Fruit fly (Drosophila melanogaster) whole organism, embryonic: ENCODE data around the gene AstA-R1.

Experiments used
- CG10654 ChIP-seq: fragments of 200-800 bp; sonication (Bioruptor generic); optimal IDR thresholded peaks from 2 replicates; lab custom pipeline; 2016; ENCODE audit warnings: missing biosample characterization, missing genetic modification characterization
- CG12769 ChIP-seq: fragments of 200-800 bp; sonication (Bioruptor generic); optimal IDR thresholded peaks from 2 replicates; lab custom pipeline; 2019; ENCODE audit warnings: missing biosample characterization, mild to moderate bottlenecking, missing genetic modification characterization, moderate library complexity
- CG13894 ChIP-seq: fragments of 200-800 bp; sonication (Bioruptor generic); optimal IDR thresholded peaks from 3 replicates; lab custom pipeline; 2018; ENCODE audit warnings: missing biosample characterization, mild to moderate bottlenecking, missing genetic modification characterization, moderate library complexity
- CG14050 ChIP-seq: fragments of 200-800 bp; sonication (Bioruptor generic); IDR thresholded peaks from 3 replicates; pipeline ENCODE4 v1.3.6; 2022; ENCODE audit warnings: missing biosample characterization, missing genetic modification characterization
- CG15514 ChIP-seq: fragments of 200-800 bp; sonication (Bioruptor generic); optimal IDR thresholded peaks from 3 replicates; lab custom pipeline; 2017; ENCODE audit warnings: missing biosample characterization, missing genetic modification characterization, mild to moderate bottlenecking, moderate library complexity, missing genetic modification reagents
- CG15696 ChIP-seq: fragments of 200-800 bp; sonication (Bioruptor generic); optimal IDR thresholded peaks from 2 replicates; lab custom pipeline; 2019; ENCODE audit warnings: missing biosample characterization, mild to moderate bottlenecking, missing genetic modification characterization, moderate library complexity
- CG17612 ChIP-seq: fragments of 200-800 bp; sonication (Bioruptor generic); IDR thresholded peaks from 2 replicates; pipeline ENCODE4 v1.3.6; 2022; ENCODE audit warnings: missing biosample characterization, missing genetic modification characterization
- CG3281 ChIP-seq: fragments of 200-800 bp; sonication (Bioruptor generic); optimal IDR thresholded peaks from 3 replicates; lab custom pipeline; 2017; ENCODE audit warnings: missing biosample characterization, mild to moderate bottlenecking, missing genetic modification characterization
- CG4424 ChIP-seq: fragments of 200-800 bp; sonication (Bioruptor generic); optimal IDR thresholded peaks from 3 replicates; lab custom pipeline; 2016; ENCODE audit warnings: missing biosample characterization, missing genetic modification characterization
- CG4617 ChIP-seq: fragments of 200-800 bp; sonication (Bioruptor generic); optimal IDR thresholded peaks from 3 replicates; lab custom pipeline; 2016; ENCODE audit warnings: missing biosample characterization, missing genetic modification characterization, borderline replicate concordance
- CG7987 ChIP-seq: fragments of 200-800 bp; sonication (Bioruptor generic); optimal IDR thresholded peaks from 2 replicates; lab custom pipeline; 2018; ENCODE audit warnings: missing biosample characterization, mild to moderate bottlenecking, missing genetic modification characterization, moderate library complexity
- CG8924 ChIP-seq: fragments of 200-800 bp; optimal IDR thresholded peaks from 3 replicates; lab custom pipeline; 2019; ENCODE audit warnings: missing biosample characterization, mild to moderate bottlenecking, missing genetic modification characterization, moderate library complexity
- H2.0 ChIP-seq: fragments of 200-800 bp; sonication (Bioruptor generic); IDR thresholded peaks from 2 replicates; pipeline ENCODE4 v1.3.6; 2022; ENCODE audit warnings: missing biosample characterization, missing genetic modification characterization
- HLH4C ChIP-seq: fragments of 200-800 bp; sonication (Bioruptor generic); IDR thresholded peaks from 3 replicates; pipeline ENCODE4 v1.3.6; 2022; ENCODE audit warnings: missing biosample characterization, missing genetic modification characterization; ENCODE audit not compliant: partially characterized antibody
- MBD-R2 ChIP-seq: fragments of 200-800 bp; sonication (Bioruptor generic); IDR thresholded peaks from 2 replicates; pipeline ENCODE4 v1.3.6; 2022; ENCODE audit warnings: missing biosample characterization, missing genetic modification characterization
- Myb ChIP-seq: fragments of 200-800 bp; sonication (Bioruptor generic); optimal IDR thresholded peaks from 2 replicates; lab custom pipeline; 2016; ENCODE audit warnings: missing biosample characterization, missing genetic modification characterization
- Sry-β ChIP-seq: fragments of 200-800 bp; sonication (Bioruptor generic); optimal IDR thresholded peaks from 2 replicates; lab custom pipeline; 2018; ENCODE audit warnings: missing biosample characterization, mild to moderate bottlenecking, missing genetic modification characterization, moderate library complexity
- ap ChIP-seq: fragments of 200-800 bp; sonication (Bioruptor generic); IDR thresholded peaks from 2 replicates; pipeline ENCODE4 v1.3.6; 2022; ENCODE audit warnings: missing biosample characterization, missing genetic modification characterization
- ara ChIP-seq: fragments of 200-800 bp; sonication (Bioruptor generic); IDR thresholded peaks from 2 replicates; pipeline ENCODE4 v1.3.6; 2022; ENCODE audit warnings: missing biosample characterization, missing genetic modification characterization
- chif ChIP-seq, 2 experiments: fragments of 200-800 bp; sonication (Bioruptor generic); optimal IDR thresholded peaks; 3 replicates each; lab custom pipeline; 2016; ENCODE audit warnings: missing biosample characterization in 2 of 2, missing genetic modification characterization in 2 of 2
- chinmo ChIP-seq: fragments of 200-800 bp; sonication (Bioruptor generic); IDR thresholded peaks from 4 replicates; pipeline ENCODE4 v1.3.6; 2022; ENCODE audit warnings: missing biosample characterization, missing genetic modification characterization; ENCODE audit not compliant: partially characterized antibody
- crp ChIP-seq, 2 experiments: fragments of 200-800 bp; sonication (Bioruptor generic); optimal IDR thresholded peaks; 2 replicates in 1 of 2; 3 replicates in 1 of 2; lab custom pipeline; 2017; ENCODE audit warnings: missing biosample characterization in 2 of 2, missing genetic modification characterization in 2 of 2, mild to moderate bottlenecking in 1 of 2, moderate library complexity in 1 of 2
- cwo ChIP-seq: fragments of 200-800 bp; sonication (Bioruptor generic); optimal IDR thresholded peaks from 3 replicates; lab custom pipeline; 2017; ENCODE audit warnings: missing biosample characterization, missing genetic modification characterization, mild to moderate bottlenecking, moderate library complexity, missing genetic modification reagents
- dan ChIP-seq: fragments of 200-800 bp; sonication (Bioruptor generic); IDR thresholded peaks from 2 replicates; pipeline ENCODE4 v1.3.6; 2022; ENCODE audit warnings: missing biosample characterization, missing genetic modification characterization
- disco-r ChIP-seq: fragments of 200-800 bp; sonication (Bioruptor generic); optimal IDR thresholded peaks from 2 replicates; lab custom pipeline; 2016; ENCODE audit warnings: missing biosample characterization, missing genetic modification characterization
- dm ChIP-seq: fragments of 200-800 bp; sonication (Bioruptor generic); optimal IDR thresholded peaks from 3 replicates; lab custom pipeline; 2016; ENCODE audit warnings: missing biosample characterization, missing genetic modification characterization
- eve ChIP-seq, 2 experiments: fragments of >200 bp; optimal IDR thresholded peaks; 2 replicates each; lab custom pipeline; 2017; ENCODE audit warnings: missing biosample characterization in 2 of 2, missing genetic modification characterization in 2 of 2
- fd3F ChIP-seq: fragments of 200-800 bp; sonication (Bioruptor generic); optimal IDR thresholded peaks from 2 replicates; lab custom pipeline; 2018; ENCODE audit warnings: missing biosample characterization, mild to moderate bottlenecking, missing genetic modification characterization, moderate library complexity
- fu2 ChIP-seq: fragments of 200-800 bp; sonication (Bioruptor generic); optimal IDR thresholded peaks from 2 replicates; lab custom pipeline; 2016; ENCODE audit warnings: missing biosample characterization, missing genetic modification characterization
- gem ChIP-seq: fragments of 200-800 bp; sonication (Bioruptor generic); optimal IDR thresholded peaks from 2 replicates; lab custom pipeline; 2019; ENCODE audit warnings: missing biosample characterization, mild to moderate bottlenecking, missing genetic modification characterization, moderate library complexity
- lbe ChIP-seq: fragments of 200-800 bp; sonication (Bioruptor generic); optimal IDR thresholded peaks from 2 replicates; lab custom pipeline; 2016; ENCODE audit warnings: missing biosample characterization, mild to moderate bottlenecking, missing genetic modification characterization
- mam ChIP-seq: fragments of 200-800 bp; sonication (Bioruptor generic); optimal IDR thresholded peaks from 3 replicates; lab custom pipeline; 2016; ENCODE audit warnings: missing biosample characterization, missing genetic modification characterization
- pb ChIP-seq: fragments of 200-800 bp; sonication (Bioruptor generic); optimal IDR thresholded peaks from 3 replicates; lab custom pipeline; 2016; ENCODE audit warnings: missing biosample characterization, missing genetic modification characterization
- prd ChIP-seq, 3 experiments: fragments of >200 bp in 2 of 3; fragments of 200-800 bp in 1 of 3; sonication (Bioruptor generic) in 1 of 3; optimal IDR thresholded peaks in 2 of 3; IDR thresholded peaks in 1 of 3; 2 replicates in 2 of 3; 3 replicates in 1 of 3; pipeline versions ENCODE4 v1.3.6 to Lab custom; 2017 to 2022; ENCODE audit warnings: missing biosample characterization in 1 of 3, missing genetic modification characterization in 1 of 3
- sens ChIP-seq: fragments of 200-800 bp; sonication (Bioruptor generic); peaks from one replicate; lab custom pipeline; 2016; ENCODE audit warnings: missing biosample characterization, missing genetic modification characterization
- sim ChIP-seq: fragments of 200-800 bp; sonication (Bioruptor generic); IDR thresholded peaks from 2 replicates; pipeline ENCODE4 v1.3.6; 2022; ENCODE audit warnings: missing biosample characterization, missing genetic modification characterization
- sr ChIP-seq: fragments of 200-800 bp; sonication (Bioruptor generic); IDR thresholded peaks from 3 replicates; pipeline ENCODE4 v1.3.6; 2022; ENCODE audit warnings: missing biosample characterization, missing genetic modification characterization
- unc-4 ChIP-seq: fragments of 200-800 bp; sonication (Bioruptor generic); IDR thresholded peaks from 2 replicates; pipeline ENCODE4 v1.3.6; 2022; ENCODE audit warnings: missing biosample characterization, missing genetic modification characterization; ENCODE audit not compliant: partially characterized antibody

Gene AstA-R1

DNA sequence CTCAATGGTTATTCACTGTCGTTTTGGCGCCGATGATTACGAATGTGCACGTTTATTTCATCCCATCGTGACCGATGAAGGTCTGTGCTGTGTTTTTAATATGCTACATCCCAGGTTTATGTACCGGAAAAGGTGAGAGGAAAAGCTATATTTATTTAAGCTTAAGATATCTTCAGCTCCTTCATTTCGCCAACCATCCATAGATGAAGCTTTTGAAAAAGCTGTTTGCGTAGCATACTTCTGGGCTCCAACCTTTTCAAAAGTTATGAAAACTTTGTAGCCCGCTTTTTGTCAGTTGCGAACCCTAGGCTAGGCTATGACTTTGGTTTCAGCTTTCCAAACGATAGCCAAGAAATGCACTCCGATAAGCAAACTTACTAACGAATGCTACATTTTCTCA, 4.1 kb upstream of the AstA-R1 start (continued):
- TF ChIP-seq CG3281 (no peak), CG12769 (peak; percentile 49), mam (GFP tag; lab: Kevin White, UChicago) (no peak), fu2 (GFP tag; lab: Kevin White, UChicago) (no peak), MBD-R2 (GFP tag; lab: Robert Waterston, UW) (no peak), sr (GFP tag; lab: Robert Waterston, UW) (no peak), CG17612 (peak; percentile 100), prd (optimal IDR thresholded peaks at IDR 0.05; lab: Kevin White, UChicago) (no peak), prd (GFP tag; IDR thresholded peaks at IDR 0.05; lab: Robert Waterston, UW) (no peak), CG15514 (GFP tag; lab: Kevin White, UChicago) (peak; percentile 20), ara (no peak), Sry-β (GFP tag; lab: Kevin White, UChicago) (no peak), ap (no peak), CG4617 (no peak), chinmo (GFP tag; lab: Robert Waterston, UW) (0 out of 4 replicates have a peak, but pooled peaks have one; percentile 40), sens (GFP tag; lab: Kevin White, UChicago) (peak; percentile 40), CG14050 (GFP tag; lab: Robert Waterston, UW) (no peak), lbe (GFP tag; lab: Kevin White, UChicago) (no peak), CG4424 (no peak), eve (GFP tag; optimal IDR thresholded peaks at IDR 0.05; lab: Kevin White, UChicago) (peak in 1 of 2 experiments; percentile 7), unc-4 (GFP tag; lab: Robert Waterston, UW) (no peak), CG8924 (tag; lab: Kevin White, UChicago) (no peak)

DNA sequence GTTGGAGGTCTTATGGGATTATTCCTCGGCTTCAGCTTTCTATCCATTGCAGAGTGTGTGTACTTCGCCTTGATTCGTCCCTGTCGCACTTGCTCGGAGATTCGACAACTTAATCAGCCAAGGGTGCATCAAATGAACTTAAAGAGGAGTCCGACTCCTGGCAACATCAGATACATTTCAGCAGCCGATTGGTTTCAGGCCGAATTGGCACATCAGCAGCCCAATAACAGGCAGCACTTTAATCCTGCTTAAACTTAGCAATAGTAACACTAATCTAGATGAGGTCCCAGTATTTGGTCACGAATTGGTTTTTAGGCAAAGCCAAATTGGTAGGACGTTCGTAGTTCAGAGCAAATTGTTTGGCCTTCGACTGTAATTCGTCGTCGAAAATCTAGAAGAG, 2.8 kb upstream of the AstA-R1 start, which contains the start of gene DIP-alpha:
Gene DIP-alpha (minus strand): TSS at position 101 of the 400 bp plus-strand sequence.
- TF ChIP-seq fd3F (GFP tag; lab: Kevin White, UChicago), result no peak
- TF ChIP-seq H2.0 (GFP tag; lab: Robert Waterston, UW), result no peak
- no peak for TF ChIP-seq HLH4C (GFP tag; lab: Robert Waterston, UW)
- no peak for TF ChIP-seq dan (GFP tag; lab: Robert Waterston, UW)
- no peak for TF ChIP-seq CG15696 (tag; lab: Kevin White, UChicago)
- no peak for TF ChIP-seq lbe (GFP tag; lab: Kevin White, UChicago)
- TF ChIP-seq gem (tag; lab: Kevin White, UChicago), result no peak
- no peak for TF ChIP-seq CG10654 (GFP tag; lab: Kevin White, UChicago)
- TF ChIP-seq disco-r (GFP tag; lab: Kevin White, UChicago), result no peak
- TF ChIP-seq crp (GFP tag; optimal IDR thresholded peaks at IDR 0.05; lab: Kevin White, UChicago), result no peak
- TF ChIP-seq fu2 (GFP tag; lab: Kevin White, UChicago), result no peak
- no peak for TF ChIP-seq cwo (GFP tag; lab: Kevin White, UChicago)
- no peak for TF ChIP-seq CG13894 (tag; lab: Kevin White, UChicago)
- TF ChIP-seq sim (GFP tag; lab: Robert Waterston, UW), result no peak
- no peak for TF ChIP-seq CG7987
- no peak for TF ChIP-seq chif (GFP tag; optimal IDR thresholded peaks at IDR 0.05; lab: Kevin White, UChicago)
- TF ChIP-seq pb, result no peak
- no peak for TF ChIP-seq dm (GFP tag; lab: Kevin White, UChicago)
- TF ChIP-seq Myb (GFP tag; lab: Kevin White, UChicago), result no peak
- no peak for TF ChIP-seq ap
